Worm (Caenorhabditis elegans): ENCODE measurements around the gene pde-4.

Gene pde-4

ce11 chrII:7663028-7663427, 12.0 kb upstream of the pde-4 start:
- no peak for TF ChIP-seq pha-4 (tag; optimal IDR thresholded peaks at IDR 0.05)

- TF ChIP-seq K11D2.4 (GFP tag; IDR thresholded peaks at IDR 0.05): no peak
- no peak for TF ChIP-seq let-607 (tag; optimal IDR thresholded peaks at IDR 0.05)
- no peak for TF ChIP-seq akir-1 (GFP tag; optimal IDR thresholded peaks at IDR 0.05)
- TF ChIP-seq lag-1 (GFP tag; IDR thresholded peaks at IDR 0.05): no peak
- no peak for TF ChIP-seq ztf-3 (GFP tag; optimal IDR thresholded peaks at IDR 0.05)
- TF ChIP-seq snpc-3.4 (tag; optimal IDR thresholded peaks at IDR 0.05): no peak
- TF ChIP-seq bed-1 (GFP tag; IDR thresholded peaks at IDR 0.05): no peak
- no peak for TF ChIP-seq rpc-1 (optimal IDR thresholded peaks at IDR 0.05)
- TF ChIP-seq rpc-1 (tag; optimal IDR thresholded peaks at IDR 0.05): no peak
- TF ChIP-seq hmg-1.2 (GFP tag; IDR thresholded peaks at IDR 0.05): peak; percentile 27; the same call in 1 of the 2 replicates
- TF ChIP-seq nhr-80 (tag; optimal IDR thresholded peaks at IDR 0.05): peak; percentile 64
- peak; percentile 18 for TF ChIP-seq lin-54 (GFP tag; optimal IDR thresholded peaks at IDR 0.05)
- TF ChIP-seq bed-2 (GFP tag; IDR thresholded peaks at IDR 0.05): no peak
- TF ChIP-seq aptf-2 (GFP tag; conservative IDR thresholded peaks at IDR 0.05): no peak
- no peak for TF ChIP-seq ceh-40 (GFP tag; IDR thresholded peaks at IDR 0.05)
- no peak for TF ChIP-seq unc-130 (GFP tag; optimal IDR thresholded peaks at IDR 0.05)
- no peak for TF ChIP-seq Y53G8AR.9 (GFP tag; conservative IDR thresholded peaks at IDR 0.05)
- no peak for TF ChIP-seq sdz-38 (tag; optimal IDR thresholded peaks at IDR 0.05)
- TF ChIP-seq B0261.1 (tag; optimal IDR thresholded peaks at IDR 0.05): no peak
- no peak for TF ChIP-seq T07F8.4 (tag; optimal IDR thresholded peaks at IDR 0.05)
- no peak for TF ChIP-seq ets-4 (GFP tag; optimal IDR thresholded peaks at IDR 0.05)
- no peak for TF ChIP-seq zfh-2 (GFP tag; conservative IDR thresholded peaks at IDR 0.05)
- no peak for TF ChIP-seq F55B11.4 (tag; optimal IDR thresholded peaks at IDR 0.05; ENCODE audit: borderline replicate concordance, insufficient read depth)
- TF ChIP-seq aptf-3 (GFP tag; IDR thresholded peaks at IDR 0.05): no peak
- TF ChIP-seq sea-2 (GFP tag; IDR thresholded peaks at IDR 0.05): no peak
- no peak for TF ChIP-seq F39B2.1 (GFP tag; IDR thresholded peaks at IDR 0.05)
- TF ChIP-seq attf-5 (GFP tag; optimal IDR thresholded peaks at IDR 0.05): peak; percentile 61
- no peak for TF ChIP-seq T26A5.8 (tag; optimal IDR thresholded peaks at IDR 0.05)
- TF ChIP-seq madf-6 (GFP tag; IDR thresholded peaks at IDR 0.05): 0 out of 2 replicates have a peak, but pooled peaks have one; percentile 16
Observed at ce11 chrII:7662008-7662686, 11.1 kb upstream of the pde-4 start, which contains the start of gene alfa-1. alfa-1 (minus strand) TSS chrII:7662522.

DNA sequence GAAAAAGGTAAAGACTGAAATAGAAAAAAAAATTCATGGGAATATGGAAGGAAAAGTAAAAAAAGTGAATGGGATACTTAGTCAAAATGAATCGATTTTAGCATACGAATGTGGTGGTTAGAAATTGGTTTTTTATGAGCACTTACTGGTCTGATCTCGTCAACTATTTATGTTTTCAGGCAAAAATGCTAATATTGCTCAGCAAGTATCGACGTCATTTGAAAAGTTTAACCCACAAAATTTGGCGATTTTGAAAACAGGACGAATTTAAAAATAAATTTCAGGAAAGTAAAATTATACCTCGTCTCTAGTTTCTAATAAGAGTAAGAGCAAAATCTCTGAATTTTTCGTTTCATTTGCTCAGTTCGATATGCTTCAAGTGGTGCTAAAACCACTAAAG, 7.8 kb downstream of the pde-4 start:
- TF ChIP-seq nhr-179 (tag; optimal IDR thresholded peaks at IDR 0.05) (no peak), efl-1 (GFP tag; optimal IDR thresholded peaks at IDR 0.05) (no peak), him-1 (tag; optimal IDR thresholded peaks at IDR 0.05) (no peak), snpc-1.3 (tag; optimal IDR thresholded peaks at IDR 0.05; ENCODE audit: insufficient read depth) (no peak), atf-7 (tag; optimal IDR thresholded peaks at IDR 0.05) (no peak), F49E8.2 (tag; optimal IDR thresholded peaks at IDR 0.05; ENCODE audit: insufficient read depth) (no peak), ztf-3 (GFP tag; optimal IDR thresholded peaks at IDR 0.05) (no peak), T07F8.4 (tag; optimal IDR thresholded peaks at IDR 0.05) (no peak), unc-62 (GFP tag; optimal IDR thresholded peaks at IDR 0.05) (no peak), ama-1 (optimal IDR thresholded peaks at IDR 0.05) (no peak), ama-1 (GFP tag; optimal IDR thresholded peaks at IDR 0.05) (no peak), C17E4.6 (GFP tag; IDR thresholded peaks at IDR 0.05) (no peak), zfh-2 (GFP tag; conservative IDR thresholded peaks at IDR 0.05) (no peak), let-526 (GFP tag; IDR thresholded peaks at IDR 0.05) (no peak), C06A6.2 (GFP tag; conservative IDR thresholded peaks at IDR 0.05) (no peak), madf-8 (GFP tag; conservative IDR thresholded peaks at IDR 0.05) (no peak)

Data from whole organism, young adult.